Fruit fly (Drosophila melanogaster): ENCODE data around the gene Gba1b.

Gba1b gene

DNA sequence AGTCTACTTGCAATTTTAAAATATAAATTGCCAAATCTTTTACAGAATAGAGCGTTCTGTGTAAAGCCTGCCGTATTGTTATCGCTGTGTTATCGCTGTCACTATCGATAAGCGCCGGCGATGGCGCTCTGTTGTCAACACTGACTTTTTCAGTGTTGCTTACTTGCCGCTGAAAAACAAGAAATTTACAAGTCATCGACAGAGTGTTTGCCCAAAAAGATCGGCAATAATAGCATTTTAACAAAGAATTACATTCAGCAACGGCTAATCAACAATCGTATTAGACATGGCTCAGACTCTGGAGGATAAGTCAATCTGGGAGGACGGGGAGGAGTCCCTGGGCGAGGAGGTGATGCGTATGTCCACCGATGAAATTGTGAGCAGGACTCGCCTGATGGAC, 48.1 kb downstream of the Gba1b start, which contains the start of the genes RanBP3 and Rpt5 (continued):
- TF ChIP-seq MESR4 (GFP tag; optimal IDR thresholded peaks at IDR 0.05): peak; percentile 89
- TF ChIP-seq CG3847 (GFP tag; IDR thresholded peaks at IDR 0.05): peak; percentile 76
- TF ChIP-seq CG18011 (GFP tag; optimal IDR thresholded peaks at IDR 0.05): peak; percentile 62
- peak; percentile 90 for TF ChIP-seq Opbp (GFP tag; IDR thresholded peaks at IDR 0.05; ENCODE audit: partially characterized antibody)
- TF ChIP-seq CG2712 (tag; optimal IDR thresholded peaks at IDR 0.05): peak; percentile 31
- TF ChIP-seq dysf (GFP tag; IDR thresholded peaks at IDR 0.05): peak; percentile 35; the same call in 1 of the 3 replicates
- 0 out of 3 replicates have a peak, but pooled peaks have one; percentile 42 for TF ChIP-seq CG11695 (GFP tag; IDR thresholded peaks at IDR 0.05)
- peak; percentile 88 for TF ChIP-seq CG13287 (GFP tag; IDR thresholded peaks at IDR 0.05; ENCODE audit: partially characterized antibody)
- TF ChIP-seq mirr (GFP tag; optimal IDR thresholded peaks at IDR 0.05): peak; percentile 44
- peak; percentile 31 for TF ChIP-seq NC2α (GFP tag; optimal IDR thresholded peaks at IDR 0.05)
- TF ChIP-seq CG9215 (GFP tag; IDR thresholded peaks at IDR 0.05): peak; percentile 44
- peak; percentile 30; the same call in 1 of the 2 replicates for TF ChIP-seq chm (GFP tag; IDR thresholded peaks at IDR 0.05)
- TF ChIP-seq Chrac-16 (GFP tag; optimal IDR thresholded peaks at IDR 0.05): peak; percentile 34
- TF ChIP-seq CG16813 (GFP tag; IDR thresholded peaks at IDR 0.05; ENCODE audit: partially characterized antibody): peak; percentile 79
- TF ChIP-seq Trl (optimal IDR thresholded peaks at IDR 0.05): no peak
- TF ChIP-seq Trl (GFP tag; optimal IDR thresholded peaks at IDR 0.05): peak; percentile 50
- peak; percentile 63 for TF ChIP-seq CG3163 (GFP tag; optimal IDR thresholded peaks at IDR 0.05)
- TF ChIP-seq Camta (GFP tag; optimal IDR thresholded peaks at IDR 0.05): peak; percentile 6
- peak; percentile 83 for TF ChIP-seq CG9932 (GFP tag; IDR thresholded peaks at IDR 0.05)
- no peak for TF ChIP-seq toy (GFP tag; IDR thresholded peaks at IDR 0.05)
- TF ChIP-seq Fer1 (GFP tag; optimal IDR thresholded peaks at IDR 0.05): peak; percentile 65
- no peak; the same call in 1 of the 2 replicates for TF ChIP-seq Nf-YA (GFP tag; IDR thresholded peaks at IDR 0.05)
- TF ChIP-seq lbe (GFP tag; optimal IDR thresholded peaks at IDR 0.05): peak; percentile 78
- peak; percentile 32 for TF ChIP-seq p53 (GFP tag; optimal IDR thresholded peaks at IDR 0.05)
- peak in 1 of 2 experiments; percentile 9 for TF ChIP-seq bsh (GFP tag; optimal IDR thresholded peaks at IDR 0.05)
- no peak for TF ChIP-seq Fer2 (tag; optimal IDR thresholded peaks at IDR 0.05)
- no peak for TF ChIP-seq twi (tag; optimal IDR thresholded peaks at IDR 0.05)
- TF ChIP-seq CG10979 (tag; optimal IDR thresholded peaks at IDR 0.05): peak; percentile 32
- peak; percentile 38; the same call in 1 of the 3 replicates for TF ChIP-seq zfh1 (GFP tag; IDR thresholded peaks at IDR 0.05)
- no peak for TF ChIP-seq br (optimal IDR thresholded peaks at IDR 0.05)
- no peak for TF ChIP-seq Hey (tag; optimal IDR thresholded peaks at IDR 0.05)
- peak; percentile 3 for TF ChIP-seq CG4820 (GFP tag; optimal IDR thresholded peaks at IDR 0.05)
- no peak for TF ChIP-seq CG31224 (GFP tag; IDR thresholded peaks at IDR 0.05)
- peak; percentile 62 to 78 for TF ChIP-seq dpn (GFP tag; optimal IDR thresholded peaks at IDR 0.05)
- peak; percentile 58 for TF ChIP-seq dm (GFP tag; optimal IDR thresholded peaks at IDR 0.05)
- TF ChIP-seq crp (GFP tag; optimal IDR thresholded peaks at IDR 0.05): peak in 1 of 2 experiments; percentile 28
- peak; percentile 59 for TF ChIP-seq CG9609 (GFP tag; optimal IDR thresholded peaks at IDR 0.05)
- TF ChIP-seq mam (GFP tag; optimal IDR thresholded peaks at IDR 0.05): peak; percentile 73
- TF ChIP-seq CG11247 (GFP tag; IDR thresholded peaks at IDR 0.05): peak; percentile 65; the same call in 1 of the 2 replicates
- TF ChIP-seq CG34376 (GFP tag; optimal IDR thresholded peaks at IDR 0.05): peak; percentile 59
- peak; percentile 74 for TF ChIP-seq tna (GFP tag; IDR thresholded peaks at IDR 0.05; ENCODE audit: partially characterized antibody)
- TF ChIP-seq HLHmδ (GFP tag; optimal IDR thresholded peaks at IDR 0.05): no peak
- peak; percentile 0 for TF ChIP-seq CG10462 (GFP tag; optimal IDR thresholded peaks at IDR 0.05)
- TF ChIP-seq BEAF-32 (GFP tag; optimal IDR thresholded peaks at IDR 0.05): peak; percentile 82
- peak; percentile 51; the same call in 1 of the 2 replicates for TF ChIP-seq E2f1 (GFP tag; IDR thresholded peaks at IDR 0.05)
- no peak for TF ChIP-seq CG10321 (GFP tag; IDR thresholded peaks at IDR 0.05)
- no peak for TF ChIP-seq CG13894 (tag; optimal IDR thresholded peaks at IDR 0.05)
- TF ChIP-seq sob (GFP tag; IDR thresholded peaks at IDR 0.05): peak; percentile 90
- TF ChIP-seq trh (GFP tag; optimal IDR thresholded peaks at IDR 0.05): peak; percentile 18
- TF ChIP-seq E2f2 (GFP tag; IDR thresholded peaks at IDR 0.05): peak; percentile 57
- TF ChIP-seq Antp (GFP tag; optimal IDR thresholded peaks at IDR 0.05): peak; percentile 61
